Worm (Caenorhabditis elegans): ENCODE data around the gene F25H9.6.

Gene F25H9.6

ce11 chrV:13464123-13464522, 4.0 kb downstream of the F25H9.6 start (continued):
- TF ChIP-seq lin-35 (GFP tag; optimal IDR thresholded peaks at IDR 0.05) = no peak
- TF ChIP-seq fkh-4 (tag; optimal IDR thresholded peaks at IDR 0.05; ENCODE audit: borderline replicate concordance) = no peak
- no peak for TF ChIP-seq efl-3 (GFP tag; optimal IDR thresholded peaks at IDR 0.05)
- no peak for TF ChIP-seq unc-62 (GFP tag; optimal IDR thresholded peaks at IDR 0.05)
- TF ChIP-seq nhr-12 (tag; optimal IDR thresholded peaks at IDR 0.05) = no peak
- no peak for TF ChIP-seq elt-2 (tag; optimal IDR thresholded peaks at IDR 0.05)
- TF ChIP-seq mef-2 (tag; optimal IDR thresholded peaks at IDR 0.05) = no peak
- TF ChIP-seq fkh-8 (tag; optimal IDR thresholded peaks at IDR 0.05) = no peak
- no peak for TF ChIP-seq ceh-88 (GFP tag; IDR thresholded peaks at IDR 0.05)
- TF ChIP-seq Y116A8C.19 (tag; optimal IDR thresholded peaks at IDR 0.05; ENCODE audit: borderline replicate concordance) = no peak
- TF ChIP-seq pag-3 (tag; optimal IDR thresholded peaks at IDR 0.05; ENCODE audit: borderline replicate concordance, insufficient read depth) = no peak
- TF ChIP-seq nhr-76 (tag; optimal IDR thresholded peaks at IDR 0.05) = no peak
- TF ChIP-seq mdl-1 (tag; optimal IDR thresholded peaks at IDR 0.05) = no peak
- peak; percentile 35 for TF ChIP-seq blmp-1 (tag; optimal IDR thresholded peaks at IDR 0.05)
- no peak for TF ChIP-seq aly-2 (tag; optimal IDR thresholded peaks at IDR 0.05)
- TF ChIP-seq mab-9 (GFP tag; IDR thresholded peaks at IDR 0.05) = no peak
- TF ChIP-seq nhr-237 (tag; optimal IDR thresholded peaks at IDR 0.05) = no peak
- no peak for TF ChIP-seq unc-130 (tag; optimal IDR thresholded peaks at IDR 0.05)
- TF ChIP-seq irx-1 (tag; optimal IDR thresholded peaks at IDR 0.05) = no peak
- TF ChIP-seq lsy-2 (tag; optimal IDR thresholded peaks at IDR 0.05) = peak in 1 of 2 experiments; percentile 8
- TF ChIP-seq fkh-10 (GFP tag; optimal IDR thresholded peaks at IDR 0.05) = no peak
- TF ChIP-seq skn-1 (tag; optimal IDR thresholded peaks at IDR 0.05) = peak; percentile 73
- no peak for TF ChIP-seq hpl-2 (GFP tag; optimal IDR thresholded peaks at IDR 0.05)
- no peak for TF ChIP-seq isw-1 (GFP tag; IDR thresholded peaks at IDR 0.05)
- no peak for TF ChIP-seq F16B12.6 (tag; optimal IDR thresholded peaks at IDR 0.05)
- no peak for TF ChIP-seq ama-1 (optimal IDR thresholded peaks at IDR 0.05)
- TF ChIP-seq zip-4 (GFP tag; optimal IDR thresholded peaks at IDR 0.05) = no peak
- TF ChIP-seq lin-13 (GFP tag; optimal IDR thresholded peaks at IDR 0.05) = no peak
- no peak for TF ChIP-seq vab-15 (tag; optimal IDR thresholded peaks at IDR 0.05)
- peak; percentile 67 for TF ChIP-seq nhr-85 (tag)
- no peak for TF ChIP-seq xbp-1 (tag; optimal IDR thresholded peaks at IDR 0.05)
- no peak for TF ChIP-seq nhr-20 (tag; optimal IDR thresholded peaks at IDR 0.05)
- TF ChIP-seq hlh-17 (GFP tag; optimal IDR thresholded peaks at IDR 0.05; ENCODE audit: borderline replicate concordance) = no peak
- TF ChIP-seq sptf-1 (tag; optimal IDR thresholded peaks at IDR 0.05) = no peak
- TF ChIP-seq zag-1 (tag; optimal IDR thresholded peaks at IDR 0.05) = no peak
- TF ChIP-seq C34B4.2 (tag; optimal IDR thresholded peaks at IDR 0.05) = no peak
- TF ChIP-seq lir-3 (tag; optimal IDR thresholded peaks at IDR 0.05; ENCODE audit: poor library complexity) = no peak
- TF ChIP-seq hlh-4 (tag; optimal IDR thresholded peaks at IDR 0.05) = no peak
- no peak for TF ChIP-seq ceh-82 (tag; optimal IDR thresholded peaks at IDR 0.05)
- TF ChIP-seq nhr-28 (tag; optimal IDR thresholded peaks at IDR 0.05) = no peak
- TF ChIP-seq ceh-8 (GFP tag; optimal IDR thresholded peaks at IDR 0.05) = no peak
- TF ChIP-seq efl-1 (optimal IDR thresholded peaks at IDR 0.05) = no peak
- no peak for TF ChIP-seq efl-1 (GFP tag; optimal IDR thresholded peaks at IDR 0.05 in 1 of 2)
- TF ChIP-seq ets-5 (GFP tag; IDR thresholded peaks at IDR 0.05) = no peak
- no peak for TF ChIP-seq grh-1 (GFP tag; IDR thresholded peaks at IDR 0.05)
- no peak for TF ChIP-seq nhr-90 (tag; optimal IDR thresholded peaks at IDR 0.05; ENCODE audit: poor library complexity)
- no peak for TF ChIP-seq unc-98 (GFP tag; IDR thresholded peaks at IDR 0.05)
- TF ChIP-seq snpc-4 (tag; optimal IDR thresholded peaks at IDR 0.05) = no peak
- TF ChIP-seq nhr-71 (tag; optimal IDR thresholded peaks at IDR 0.05) = peak; percentile 20
- no peak for TF ChIP-seq sox-4 (tag; optimal IDR thresholded peaks at IDR 0.05)
- TF ChIP-seq ces-1 (GFP tag; optimal IDR thresholded peaks at IDR 0.05) = no peak
- no peak for TF ChIP-seq mep-1 (tag; optimal IDR thresholded peaks at IDR 0.05)
- TF ChIP-seq dsc-1 (tag; optimal IDR thresholded peaks at IDR 0.05) = no peak
- TF ChIP-seq nhr-19 (GFP tag; conservative IDR thresholded peaks at IDR 0.05) = no peak
